Worm (Caenorhabditis elegans) whole organism, mixed stage, embryonic: ENCODE measurements around the gene gfi-3.
A peak's percentile ranks its signal among the peaks of the same experiment; 100 is the strongest.

ENCODE experiments used
- M03D4.4 ChIP-seq: sonication (generic microtip); optimal IDR thresholded peaks from 2 replicates; lab custom pipeline; 2017; ENCODE audit warnings: mild to moderate bottlenecking, missing genetic modification characterization, missing compliant biosample characterization
- bed-3 ChIP-seq: fragments of 200-800 bp; sonication (Bioruptor generic); optimal IDR thresholded peaks from 3 replicates; lab custom pipeline; 2018; ENCODE audit warnings: mild to moderate bottlenecking, missing genetic modification characterization, moderate library complexity, missing compliant biosample characterization
- blmp-1 ChIP-seq: fragments of 150-350 bp; optimal IDR thresholded peaks from 2 replicates; lab custom pipeline; 2014; ENCODE audit warnings: missing biosample characterization, missing genetic modification characterization
- ceh-39 ChIP-seq: fragments of 150-350 bp; optimal IDR thresholded peaks from 2 replicates; lab custom pipeline; 2014; ENCODE audit warnings: missing biosample characterization, missing genetic modification characterization
- ceh-43 ChIP-seq: fragments of 200-800 bp; sonication (Bioruptor generic); optimal IDR thresholded peaks from 2 replicates; lab custom pipeline; 2018; ENCODE audit warnings: mild to moderate bottlenecking, missing genetic modification characterization, moderate library complexity, missing compliant biosample characterization
- ceh-83 ChIP-seq: fragments of 200-800 bp; sonication (Bioruptor generic); optimal IDR thresholded peaks from 2 replicates; lab custom pipeline; 2018; ENCODE audit warnings: mild to moderate bottlenecking, missing genetic modification characterization, missing compliant biosample characterization
- ces-1 ChIP-seq: fragments of 150-350 bp; optimal IDR thresholded peaks from 2 replicates; lab custom pipeline; 2014; ENCODE audit warnings: missing biosample characterization, missing genetic modification reagents, missing genetic modification characterization
- cnd-1 ChIP-seq: fragments of 200-800 bp; sonication (Bioruptor generic); optimal IDR thresholded peaks from 2 replicates; lab custom pipeline; 2018; ENCODE audit warnings: mild to moderate bottlenecking, missing genetic modification characterization, missing compliant biosample characterization
- drap-1 ChIP-seq: fragments of 200-800 bp; sonication (Bioruptor generic); optimal IDR thresholded peaks from 3 replicates; lab custom pipeline; 2018; ENCODE audit warnings: mild to moderate bottlenecking, missing genetic modification characterization, missing compliant biosample characterization
- elt-1 ChIP-seq: sonication (generic microtip); optimal IDR thresholded peaks from 2 replicates; lab custom pipeline; 2017; ENCODE audit warnings: missing genetic modification characterization, mild to moderate bottlenecking, missing compliant biosample characterization, antibody characterized with exemption, moderate library complexity, borderline replicate concordance; ENCODE audit not compliant: insufficient read depth
- elt-3 ChIP-seq: fragments of 150-350 bp; optimal IDR thresholded peaks from 2 replicates; lab custom pipeline; 2014; ENCODE audit warnings: missing biosample characterization, missing genetic modification characterization
- flh-1 ChIP-seq: fragments of 200-800 bp; sonication (Bioruptor generic); optimal IDR thresholded peaks from 2 replicates; lab custom pipeline; 2018; ENCODE audit warnings: mild to moderate bottlenecking, missing genetic modification characterization, moderate library complexity, missing compliant biosample characterization
- ham-2 ChIP-seq: fragments of 200-800 bp; sonication (Bioruptor generic); optimal IDR thresholded peaks from 2 replicates; lab custom pipeline; 2018; ENCODE audit warnings: mild to moderate bottlenecking, missing genetic modification characterization, missing compliant biosample characterization
- hlh-1 ChIP-seq: fragments of 150-350 bp; optimal IDR thresholded peaks from 2 replicates; lab custom pipeline; 2014; ENCODE audit warnings: missing biosample characterization, missing genetic modification reagents, missing genetic modification characterization
- lin-13 ChIP-seq: fragments of 150-350 bp; optimal IDR thresholded peaks from 2 replicates; lab custom pipeline; 2014; ENCODE audit warnings: missing biosample characterization, missing genetic modification characterization
- lin-32 ChIP-seq: fragments of 200-800 bp; sonication (Bioruptor generic); optimal IDR thresholded peaks from 2 replicates; lab custom pipeline; 2018; ENCODE audit warnings: mild to moderate bottlenecking, missing genetic modification characterization, missing compliant biosample characterization
- lsy-2 ChIP-seq: fragments of 150-350 bp; optimal IDR thresholded peaks from 2 replicates; lab custom pipeline; 2014; ENCODE audit warnings: missing biosample characterization, missing genetic modification characterization
- mab-5 ChIP-seq: fragments of 150-350 bp; optimal IDR thresholded peaks from 2 replicates; lab custom pipeline; 2014; ENCODE audit warnings: missing biosample characterization, missing genetic modification characterization
- mep-1 ChIP-seq: fragments of 150-350 bp; optimal IDR thresholded peaks from 2 replicates; lab custom pipeline; 2017; ENCODE audit warnings: missing biosample characterization, missing genetic modification reagents, missing genetic modification characterization, inconsistent platforms
- mls-2 ChIP-seq: sonication (generic microtip); optimal IDR thresholded peaks from 2 replicates; lab custom pipeline; 2016; ENCODE audit warnings: mild to moderate bottlenecking, missing genetic modification characterization, moderate library complexity, missing compliant biosample characterization
- nhr-12 ChIP-seq: fragments of 150-350 bp; optimal IDR thresholded peaks from 2 replicates; lab custom pipeline; 2014; ENCODE audit warnings: missing biosample characterization, missing genetic modification characterization
- nhr-2 ChIP-seq: fragments of 150-350 bp; optimal IDR thresholded peaks from 2 replicates; lab custom pipeline; 2014; ENCODE audit warnings: missing biosample characterization, missing genetic modification characterization
- nhr-237 ChIP-seq: fragments of 150-350 bp; optimal IDR thresholded peaks from 2 replicates; lab custom pipeline; 2014; ENCODE audit warnings: missing biosample characterization, missing genetic modification characterization
- nhr-28 ChIP-seq: fragments of 150-350 bp; optimal IDR thresholded peaks from 2 replicates; lab custom pipeline; 2014; ENCODE audit warnings: missing biosample characterization, missing genetic modification characterization
- nhr-76 ChIP-seq: sonication (generic microtip); optimal IDR thresholded peaks from 2 replicates; lab custom pipeline; 2017; ENCODE audit warnings: missing biosample characterization, missing genetic modification characterization
- pha-4 ChIP-seq: fragments of 150-350 bp; optimal IDR thresholded peaks from 2 replicates; lab custom pipeline; 2018; ENCODE audit warnings: missing biosample characterization, missing genetic modification reagents, missing genetic modification characterization
- sem-2 ChIP-seq: fragments of 200-800 bp; sonication (Bioruptor generic); optimal IDR thresholded peaks from 2 replicates; lab custom pipeline; 2018; ENCODE audit warnings: mild to moderate bottlenecking, missing genetic modification characterization, missing compliant biosample characterization
- snpc-4 ChIP-seq: fragments of 150-350 bp; optimal IDR thresholded peaks from 2 replicates; lab custom pipeline; 2014; ENCODE audit warnings: missing biosample characterization, missing genetic modification characterization
- sptf-1 ChIP-seq: sonication (generic microtip); optimal IDR thresholded peaks from 2 replicates; lab custom pipeline; 2017; ENCODE audit warnings: mild to moderate bottlenecking, missing genetic modification characterization, moderate library complexity, missing compliant biosample characterization
- tbx-8 ChIP-seq: fragments of 200-800 bp; sonication (Bioruptor generic); optimal IDR thresholded peaks from 2 replicates; lab custom pipeline; 2018; ENCODE audit warnings: mild to moderate bottlenecking, missing genetic modification characterization, moderate library complexity, missing compliant biosample characterization
- unc-120 ChIP-seq: sonication (generic microtip); optimal IDR thresholded peaks from 2 replicates; lab custom pipeline; 2017; ENCODE audit warnings: missing genetic modification characterization, missing compliant biosample characterization; ENCODE audit not compliant: poor library complexity, severe bottlenecking
- unc-39 ChIP-seq: fragments of 150-350 bp; optimal IDR thresholded peaks from 2 replicates; lab custom pipeline; 2014; ENCODE audit warnings: missing biosample characterization, missing genetic modification characterization
- unc-62 ChIP-seq: fragments of 150-350 bp; optimal IDR thresholded peaks from 2 replicates; lab custom pipeline; 2014; ENCODE audit warnings: missing biosample characterization, missing genetic modification reagents, missing genetic modification characterization
- zip-8 ChIP-seq: fragments of 150-350 bp; optimal IDR thresholded peaks from 2 replicates; lab custom pipeline; 2014; ENCODE audit warnings: missing biosample characterization, missing genetic modification characterization
- ztf-11 ChIP-seq: fragments of 150-350 bp; optimal IDR thresholded peaks from 2 replicates; lab custom pipeline; 2014; ENCODE audit warnings: missing biosample characterization, missing genetic modification characterization

gfi-3 gene

ce11 chrX:14480248-14480647, at the start of gene gfi-3:
Gene gfi-3 (plus strand): TSS chrX:14480572.
- TF ChIP-seq blmp-1 (tag; lab: Kevin White, UChicago) (no peak), mep-1 (tag; lab: Kevin White, UChicago) (peak; percentile 34), nhr-76 (tag; lab: Kevin White, UChicago) (no peak), unc-62 (GFP tag; lab: Kevin White, UChicago) (peak; percentile 8), ceh-43 (GFP tag; lab: Kevin White, UChicago) (no peak), ces-1 (GFP tag; lab: Kevin White, UChicago) (peak; percentile 18), drap-1 (GFP tag; lab: Kevin White, UChicago) (peak; percentile 55), bed-3 (GFP tag; lab: Kevin White, UChicago) (no peak), nhr-28 (tag; lab: Kevin White, UChicago) (no peak), sptf-1 (peak; percentile 80), nhr-237 (tag; lab: Kevin White, UChicago) (no peak), M03D4.4 (tag; lab: Kevin White, UChicago) (peak; percentile 75), elt-3 (tag; lab: Kevin White, UChicago) (no peak), nhr-12 (no peak), lin-13 (peak; percentile 82), cnd-1 (peak; percentile 7), ham-2 (GFP tag; lab: Kevin White, UChicago) (peak; percentile 57), snpc-4 (no peak), unc-39 (tag; lab: Kevin White, UChicago) (no peak), mab-5 (tag; lab: Kevin White, UChicago) (no peak), ceh-83 (GFP tag; lab: Kevin White, UChicago) (no peak), lsy-2 (tag; lab: Kevin White, UChicago) (peak; percentile 59), sem-2 (no peak), nhr-2 (no peak), ceh-39 (tag; lab: Kevin White, UChicago) (no peak), flh-1 (no peak), elt-1 (no peak), pha-4 (tag; lab: Kevin White, UChicago) (peak; percentile 30), mls-2 (peak; percentile 5), zip-8 (tag; lab: Kevin White, UChicago) (no peak), lin-32 (GFP tag; lab: Kevin White, UChicago) (no peak), tbx-8 (no peak), hlh-1 (tag; lab: Kevin White, UChicago) (peak; percentile 37), ztf-11 (tag; lab: Kevin White, UChicago) (no peak), unc-120 (tag; lab: Kevin White, UChicago) (peak; percentile 41)
- TF ChIP-seq, all 35 proteins: peak for 14

ce11 chrX:14435648-14436155, 44.7 kb upstream of the gfi-3 start:
- TF ChIP-seq tbx-8, result no peak
- TF ChIP-seq sem-2, result no peak
- TF ChIP-seq unc-120 (tag; lab: Kevin White, UChicago), result no peak
- TF ChIP-seq ceh-83 (GFP tag; lab: Kevin White, UChicago), result no peak
- no peak for TF ChIP-seq flh-1
- no peak for TF ChIP-seq unc-39 (tag; lab: Kevin White, UChicago)
- TF ChIP-seq blmp-1 (tag; lab: Kevin White, UChicago), result no peak
- no peak for TF ChIP-seq ztf-11 (tag; lab: Kevin White, UChicago)
- no peak for TF ChIP-seq cnd-1
- no peak for TF ChIP-seq zip-8 (tag; lab: Kevin White, UChicago)
- no peak for TF ChIP-seq ceh-43 (GFP tag; lab: Kevin White, UChicago)
- TF ChIP-seq sptf-1, result no peak
- no peak for TF ChIP-seq drap-1 (GFP tag; lab: Kevin White, UChicago)
- no peak for TF ChIP-seq snpc-4

DNA sequence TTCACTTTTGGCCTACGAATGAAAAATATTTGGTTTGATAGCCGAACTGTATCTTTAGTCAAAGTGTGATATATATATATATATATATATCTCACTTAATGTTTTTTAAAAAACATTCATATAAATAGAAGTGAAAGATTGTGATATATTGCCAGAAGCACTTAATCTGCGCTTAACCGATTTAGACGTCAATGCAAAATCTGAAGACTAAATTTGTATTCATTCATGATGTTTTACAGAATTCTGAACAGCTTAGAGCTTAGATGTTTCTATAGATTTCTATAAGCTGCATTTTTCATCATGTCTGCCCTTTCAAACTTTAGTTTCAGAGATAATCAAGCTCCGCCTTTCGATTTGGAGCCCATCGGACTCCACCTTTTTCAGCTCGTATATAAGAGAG, 38.1 kb upstream of the gfi-3 start, which contains the start of gene F23D12.3:
F23D12.3 (plus strand) TSS at position 301 of the 400 bp plus-strand sequence.
- TF ChIP-seq mep-1 (tag; lab: Kevin White, UChicago), result no peak
- TF ChIP-seq nhr-2, result no peak
- TF ChIP-seq flh-1, result no peak
- no peak for TF ChIP-seq cnd-1
- TF ChIP-seq ceh-43 (GFP tag; lab: Kevin White, UChicago), result no peak
- no peak for TF ChIP-seq elt-3 (tag; lab: Kevin White, UChicago)
- no peak for TF ChIP-seq ham-2 (GFP tag; lab: Kevin White, UChicago)
- TF ChIP-seq nhr-237 (tag; lab: Kevin White, UChicago), result no peak
- TF ChIP-seq bed-3 (GFP tag; lab: Kevin White, UChicago), result no peak
- TF ChIP-seq pha-4 (tag; lab: Kevin White, UChicago), result no peak
- no peak for TF ChIP-seq lin-13
- no peak for TF ChIP-seq ces-1 (GFP tag; lab: Kevin White, UChicago)
- no peak for TF ChIP-seq unc-120 (tag; lab: Kevin White, UChicago)
- TF ChIP-seq, all 35 proteins: peak for 0
